Worm (Caenorhabditis elegans) whole organism, L2 larva: ENCODE measurements around the gene C24D10.2.

ENCODE experiments used
- ceh-82 ChIP-seq: fragments of 150-350 bp; optimal IDR thresholded peaks from 2 replicates; lab custom pipeline; 2014; ENCODE audit warnings: missing biosample characterization, missing genetic modification characterization
- lsy-2 ChIP-seq, 2 experiments: fragments of 150-350 bp in 1 of 2; sonication (generic microtip) in 1 of 2; optimal IDR thresholded peaks; 2 replicates each; lab custom pipeline; 2014 to 2017; ENCODE audit warnings: missing biosample characterization in 2 of 2, missing genetic modification characterization in 2 of 2

- TF ChIP-seq lsy-2 (tag; optimal IDR thresholded peaks at IDR 0.05; lab: Kevin White, UChicago) (no peak), ceh-82 (no peak)
Measured at ce11 chrIV:5169335-5169734, 6.2 kb downstream of the C24D10.2 start.
